Worm (Caenorhabditis elegans): Measurements from ENCODE around the gene suca-1.

DNA sequence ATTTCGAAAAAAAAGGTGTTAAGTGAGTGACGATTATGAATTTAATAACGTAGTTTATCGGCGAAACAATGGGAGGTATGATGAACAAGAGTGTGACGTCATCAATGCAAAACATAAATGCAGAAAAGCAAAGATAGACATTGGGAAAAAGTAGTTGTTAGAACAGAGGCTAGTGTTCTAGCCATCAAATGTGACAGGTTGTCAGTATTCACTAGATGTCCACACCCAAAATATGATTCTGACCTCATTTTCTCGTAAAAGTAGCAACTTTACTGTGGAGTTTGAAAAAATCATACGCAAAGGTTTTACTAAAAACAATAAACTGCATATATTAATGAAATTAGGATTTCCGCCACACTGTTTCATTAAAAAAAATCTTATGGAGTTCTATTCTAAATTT lies 48.7 kb downstream of the suca-1 start:
- TF ChIP-seq ama-1 (optimal IDR thresholded peaks at IDR 0.05) (no peak), ama-1 (GFP tag; optimal IDR thresholded peaks at IDR 0.05) (no peak), hrde-1 (tag; optimal IDR thresholded peaks at IDR 0.05; ENCODE audit: borderline replicate concordance) (no peak), zfh-2 (GFP tag; conservative IDR thresholded peaks at IDR 0.05) (no peak), efl-1 (GFP tag; optimal IDR thresholded peaks at IDR 0.05) (no peak), F39B2.1 (GFP tag; IDR thresholded peaks at IDR 0.05) (no peak), snpc-4 (GFP tag; optimal IDR thresholded peaks at IDR 0.05) (no peak), snpc-4 (tag; optimal IDR thresholded peaks at IDR 0.05) (no peak), aptf-3 (GFP tag; IDR thresholded peaks at IDR 0.05) (no peak), madf-6 (GFP tag; IDR thresholded peaks at IDR 0.05) (no peak)

Data from whole organism, young adult.